Fruit fly (Drosophila melanogaster): ENCODE data around the gene CG14137.

Gene CG14137

dm6 chr3L:11551949-11552348, 47.9 kb downstream of the CG14137 start (continued):
- no peak for TF ChIP-seq CG4707 (GFP tag; optimal IDR thresholded peaks at IDR 0.05)
- TF ChIP-seq C15 (GFP tag; IDR thresholded peaks at IDR 0.05) = no peak
- peak; percentile 26; the same call in 1 of the 2 replicates for TF ChIP-seq Ada2b (GFP tag; IDR thresholded peaks at IDR 0.05)
- peak; percentile 40 for TF ChIP-seq nmo (GFP tag; optimal IDR thresholded peaks at IDR 0.05)
- no peak for TF ChIP-seq Deaf1 (tag; optimal IDR thresholded peaks at IDR 0.05)
- no peak for TF ChIP-seq Fer3 (tag; optimal IDR thresholded peaks at IDR 0.05)
- peak; percentile 22 for TF ChIP-seq CG10462 (GFP tag; optimal IDR thresholded peaks at IDR 0.05)
- TF ChIP-seq nerfin-2 (GFP tag; IDR thresholded peaks at IDR 0.05; ENCODE audit: partially characterized antibody) = no peak
- TF ChIP-seq CG3065 (GFP tag; optimal IDR thresholded peaks at IDR 0.05) = no peak
- no peak for TF ChIP-seq Hand (GFP tag; optimal IDR thresholded peaks at IDR 0.05)
- peak; percentile 40 for TF ChIP-seq CG18599 (GFP tag; optimal IDR thresholded peaks at IDR 0.05)
- no peak for TF ChIP-seq BtbVII (GFP tag; optimal IDR thresholded peaks at IDR 0.05)
- TF ChIP-seq Dek (tag; optimal IDR thresholded peaks at IDR 0.05) = peak; percentile 5
- TF ChIP-seq E2f1 (GFP tag; IDR thresholded peaks at IDR 0.05) = peak; percentile 52
- TF ChIP-seq Sry-δ (GFP tag; optimal IDR thresholded peaks at IDR 0.05) = no peak
- TF ChIP-seq zen2 (GFP tag; IDR thresholded peaks at IDR 0.05; ENCODE audit: partially characterized antibody) = no peak
- TF ChIP-seq CG10209 (GFP tag; optimal IDR thresholded peaks at IDR 0.05) = no peak
- TF ChIP-seq CG3995 (GFP tag; optimal IDR thresholded peaks at IDR 0.05) = no peak
- no peak for TF ChIP-seq CG34224 (GFP tag; IDR thresholded peaks at IDR 0.05; ENCODE audit: partially characterized antibody)
- no peak for TF ChIP-seq pzg (GFP tag; optimal IDR thresholded peaks at IDR 0.05)
- TF ChIP-seq phol (tag; optimal IDR thresholded peaks at IDR 0.05) = peak; percentile 53
- no peak for TF ChIP-seq cg (GFP tag; optimal IDR thresholded peaks at IDR 0.05)
- TF ChIP-seq slp2 (GFP tag; optimal IDR thresholded peaks at IDR 0.05) = no peak
- no peak for TF ChIP-seq salm (tag; optimal IDR thresholded peaks at IDR 0.05)
- TF ChIP-seq CG6854 (GFP tag; optimal IDR thresholded peaks at IDR 0.05) = no peak
- peak; percentile 41 for TF ChIP-seq fd96Cb (tag; optimal IDR thresholded peaks at IDR 0.05)
- TF ChIP-seq CG17385 (GFP tag; optimal IDR thresholded peaks at IDR 0.05) = peak; percentile 2
- TF ChIP-seq CG17612 (GFP tag; IDR thresholded peaks at IDR 0.05) = no peak
- TF ChIP-seq Dip3 (GFP tag; optimal IDR thresholded peaks at IDR 0.05) = no peak
- TF ChIP-seq CG14667 (GFP tag; IDR thresholded peaks at IDR 0.05) = no peak
- no peak for TF ChIP-seq CG9609 (GFP tag; optimal IDR thresholded peaks at IDR 0.05)
- TF ChIP-seq h (optimal IDR thresholded peaks at IDR 0.05) = no peak
- no peak for TF ChIP-seq Sry-β (GFP tag; optimal IDR thresholded peaks at IDR 0.05)
- TF ChIP-seq Taf1 (GFP tag; IDR thresholded peaks at IDR 0.05) = no peak
- TF ChIP-seq wek (GFP tag; optimal IDR thresholded peaks at IDR 0.05) = no peak
- TF ChIP-seq NfI (GFP tag; optimal IDR thresholded peaks at IDR 0.05) = no peak
- TF ChIP-seq psq (GFP tag; optimal IDR thresholded peaks at IDR 0.05) = no peak
- no peak for TF ChIP-seq grn (GFP tag; optimal IDR thresholded peaks at IDR 0.05)
- TF ChIP-seq Rx (GFP tag; IDR thresholded peaks at IDR 0.05) = no peak
- no peak for TF ChIP-seq toy (GFP tag; IDR thresholded peaks at IDR 0.05)
- TF ChIP-seq CG10565 (GFP tag; optimal IDR thresholded peaks at IDR 0.05) = no peak
- TF ChIP-seq cato (GFP tag; optimal IDR thresholded peaks at IDR 0.05; ENCODE audit: borderline replicate concordance) = peak; percentile 30
- no peak for TF ChIP-seq Dp (GFP tag; optimal IDR thresholded peaks at IDR 0.05)
- TF ChIP-seq ssp (GFP tag; IDR thresholded peaks at IDR 0.05) = peak; percentile 38
- no peak for TF ChIP-seq Mrtf (GFP tag; IDR thresholded peaks at IDR 0.05)
- TF ChIP-seq dpn (GFP tag; optimal IDR thresholded peaks at IDR 0.05) = peak; percentile 19 to 37
- no peak for TF ChIP-seq gsb (GFP tag; IDR thresholded peaks at IDR 0.05)
- TF ChIP-seq CG6272 (GFP tag; IDR thresholded peaks at IDR 0.05) = peak; percentile 14; the same call in 1 of the 2 replicates
- no peak for TF ChIP-seq Elba2 (GFP tag; optimal IDR thresholded peaks at IDR 0.05)
- TF ChIP-seq CG12769 (tag; optimal IDR thresholded peaks at IDR 0.05) = no peak
- no peak for TF ChIP-seq odd (GFP tag; optimal IDR thresholded peaks at IDR 0.05)
- no peak for TF ChIP-seq CG3726 (GFP tag; IDR thresholded peaks at IDR 0.05)

Measured in whole organism, embryonic.